Worm (Caenorhabditis elegans): ENCODE results near the gene C56C10.4.
A peak's percentile ranks its signal among the peaks of the same experiment; 100 is the strongest.

C56C10.4 gene

DNA sequence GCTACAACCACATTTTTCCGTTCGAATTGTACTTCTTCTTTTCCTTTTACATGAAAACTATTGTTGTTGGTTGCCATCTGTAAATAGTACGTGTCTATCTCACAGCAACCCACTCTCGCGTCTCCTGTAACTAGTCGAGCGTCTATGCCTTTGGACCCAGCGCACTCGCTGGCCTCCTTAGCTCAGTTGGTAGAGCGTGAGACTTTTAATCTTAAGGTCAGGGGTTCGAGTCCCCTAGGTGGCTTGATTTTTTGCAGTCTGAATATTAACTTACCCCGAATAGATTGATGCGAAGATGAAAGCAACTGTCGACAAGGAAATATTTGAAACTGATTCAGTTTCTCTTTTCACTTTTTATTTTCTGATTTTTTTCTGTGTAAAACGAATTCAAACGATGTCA is 17.8 kb upstream of the C56C10.4 start, which contains the start of gene mpz-3 (continued):
- TF ChIP-seq dmd-9 (GFP tag; IDR thresholded peaks at IDR 0.05) (no peak), lin-13 (GFP tag; optimal IDR thresholded peaks at IDR 0.05) (no peak), ceh-44 (GFP tag; IDR thresholded peaks at IDR 0.05) (peak; percentile 70; the same call in 1 of the 2 replicates), php-3 (GFP tag; IDR thresholded peaks at IDR 0.05) (no peak)

ce11 chrII:6566628-6567180 is 16.2 kb upstream of the C56C10.4 start, which contains the start of the genes F18C5.5 and F18C5.9:
TSS of gene F18C5.5 (minus strand) at chrII:6566728.
TSS of gene F18C5.9 (plus strand) at chrII:6567130.
- no peak for TF ChIP-seq spr-1 (tag; optimal IDR thresholded peaks at IDR 0.05)
- no peak for TF ChIP-seq dmd-6 (GFP tag; IDR thresholded peaks at IDR 0.05)
- TF ChIP-seq dmd-8 (GFP tag; IDR thresholded peaks at IDR 0.05), result no peak
- no peak for TF ChIP-seq nhr-102 (tag; optimal IDR thresholded peaks at IDR 0.05)
- TF ChIP-seq egl-43 (GFP tag; IDR thresholded peaks at IDR 0.05), result no peak
- no peak for TF ChIP-seq snpc-4 (tag; optimal IDR thresholded peaks at IDR 0.05)
- TF ChIP-seq pha-4 (GFP tag; IDR thresholded peaks at IDR 0.05), result no peak
- no peak for TF ChIP-seq pha-4 (tag; optimal IDR thresholded peaks at IDR 0.05)
- no peak for TF ChIP-seq nhr-76 (tag; optimal IDR thresholded peaks at IDR 0.05)
- TF ChIP-seq dve-1 (tag; optimal IDR thresholded peaks at IDR 0.05; ENCODE audit: insufficient read depth), result no peak
- no peak for TF ChIP-seq lin-39 (tag; optimal IDR thresholded peaks at IDR 0.05)

DNA sequence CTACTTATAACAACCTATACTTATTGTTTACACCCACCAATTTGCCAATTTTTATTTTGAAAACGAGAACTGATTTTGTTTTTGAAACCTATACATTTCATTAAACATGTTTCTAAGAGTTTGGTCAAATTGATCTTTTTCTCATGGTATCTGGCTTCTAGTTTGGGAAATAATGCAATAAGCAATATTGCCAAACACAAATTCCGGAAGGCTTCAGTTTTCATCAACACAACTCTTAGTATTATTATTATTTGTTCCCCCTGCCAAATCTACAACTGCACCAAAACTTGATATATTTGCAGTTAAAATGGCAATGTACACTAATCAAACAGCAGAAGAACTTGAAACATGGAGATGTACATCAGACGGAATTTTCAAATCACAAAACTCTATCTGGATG is 14.2 kb upstream of the C56C10.4 start, which contains the start of gene sra-27:
TSS of gene sra-27 (plus strand) at position 301 of the 400 bp plus-strand sequence.
- no peak for TF ChIP-seq dve-1 (tag; optimal IDR thresholded peaks at IDR 0.05; ENCODE audit: insufficient read depth)
- TF ChIP-seq ctbp-1 (GFP tag; IDR thresholded peaks at IDR 0.05), result no peak
- TF ChIP-seq mdt-29 (GFP tag; IDR thresholded peaks at IDR 0.05), result no peak
- TF ChIP-seq nhr-10 (tag; optimal IDR thresholded peaks at IDR 0.05), result no peak
- no peak for TF ChIP-seq D1046.2 (GFP tag; IDR thresholded peaks at IDR 0.05)
- no peak for TF ChIP-seq tra-1 (GFP tag; IDR thresholded peaks at IDR 0.05)
- no peak for TF ChIP-seq saeg-2 (GFP tag; IDR thresholded peaks at IDR 0.05)
- no peak for TF ChIP-seq mep-1 (tag; optimal IDR thresholded peaks at IDR 0.05)
- no peak for TF ChIP-seq hmg-1.1 (GFP tag; IDR thresholded peaks at IDR 0.05)
- no peak for TF ChIP-seq T20F7.1 (GFP tag; optimal IDR thresholded peaks at IDR 0.05)
- no peak for TF ChIP-seq daf-8 (GFP tag; IDR thresholded peaks at IDR 0.05)
- no peak for TF ChIP-seq ceh-44 (GFP tag; IDR thresholded peaks at IDR 0.05)
- no peak for TF ChIP-seq gei-8 (GFP tag; optimal IDR thresholded peaks at IDR 0.05)
- no peak for TF ChIP-seq attf-4 (tag; optimal IDR thresholded peaks at IDR 0.05)
- no peak for TF ChIP-seq daf-19 (GFP tag; conservative IDR thresholded peaks at IDR 0.05)

- TF ChIP-seq mxl-3 (GFP tag; optimal IDR thresholded peaks at IDR 0.05) (no peak), nhr-28 (tag; optimal IDR thresholded peaks at IDR 0.05) (no peak), ceh-32 (tag; optimal IDR thresholded peaks at IDR 0.05; ENCODE audit: poor library complexity) (no peak), tra-1 (GFP tag; IDR thresholded peaks at IDR 0.05) (no peak), nhr-41 (GFP tag; IDR thresholded peaks at IDR 0.05) (no peak), lim-7 (GFP tag; IDR thresholded peaks at IDR 0.05) (no peak), madf-9 (GFP tag; conservative IDR thresholded peaks at IDR 0.05) (no peak), spr-1 (tag; optimal IDR thresholded peaks at IDR 0.05) (no peak), Y105C5A.15 (GFP tag; IDR thresholded peaks at IDR 0.05) (no peak), tag-97 (GFP tag; IDR thresholded peaks at IDR 0.05) (no peak), ceh-44 (GFP tag; IDR thresholded peaks at IDR 0.05) (no peak), ama-1 (optimal IDR thresholded peaks at IDR 0.05) (no peak), lin-1 (GFP tag; IDR thresholded peaks at IDR 0.05) (no peak), mdt-29 (GFP tag; IDR thresholded peaks at IDR 0.05) (no peak), unc-130 (GFP tag; optimal IDR thresholded peaks at IDR 0.05) (no peak), ctbp-1 (GFP tag; IDR thresholded peaks at IDR 0.05) (no peak), php-3 (GFP tag; IDR thresholded peaks at IDR 0.05) (no peak)
Measured at ce11 chrII:6573677-6574076, 9.2 kb upstream of the C56C10.4 start, which contains the start of gene sra-28. TSS of gene sra-28 (minus strand) at chrII:6573777.
